Fruit fly (Drosophila melanogaster): ENCODE measurements around the gene Neu2.
A peak's percentile ranks its signal among the peaks of the same experiment; 100 is the strongest.

The Neu2 gene

dm6 chr3L:21479636-21480035 lies 10.8 kb downstream of the Neu2 start (continued):
- TF ChIP-seq CG1621 (tag; optimal IDR thresholded peaks at IDR 0.05), result peak; percentile 63
- peak; percentile 53 for TF ChIP-seq Blimp-1 (GFP tag; optimal IDR thresholded peaks at IDR 0.05)
- peak; percentile 67 for TF ChIP-seq Sox102F (GFP tag; optimal IDR thresholded peaks at IDR 0.05)
- peak; percentile 45 for TF ChIP-seq Smox (GFP tag; optimal IDR thresholded peaks at IDR 0.05)
- TF ChIP-seq lz (GFP tag; optimal IDR thresholded peaks at IDR 0.05), result peak; percentile 71
- peak; percentile 41 for TF ChIP-seq fd59A (GFP tag; optimal IDR thresholded peaks at IDR 0.05)
- peak; percentile 48 for TF ChIP-seq CG16779 (tag; optimal IDR thresholded peaks at IDR 0.05)
- peak; percentile 72 for TF ChIP-seq fd85E (GFP tag; optimal IDR thresholded peaks at IDR 0.05)

dm6 chr3L:21477866-21478265 lies 12.5 kb downstream of the Neu2 start:
- TF ChIP-seq Gug (GFP tag; IDR thresholded peaks at IDR 0.05) (no peak), fkh (GFP tag; optimal IDR thresholded peaks at IDR 0.05) (peak; percentile 23)

- peak; percentile 66 for TF ChIP-seq dsx (GFP tag; optimal IDR thresholded peaks at IDR 0.05; ENCODE audit: poor library complexity, severe bottlenecking)
- TF ChIP-seq CG11294 (GFP tag; IDR thresholded peaks at IDR 0.05), result no peak
- peak; percentile 75 for TF ChIP-seq fkh (GFP tag; optimal IDR thresholded peaks at IDR 0.05)
Observed at dm6 chr3L:21476429-21477006, 13.9 kb downstream of the Neu2 start, which contains the start of gene croc. TSS of gene croc (minus strand) at chr3L:21476479.

dm6 chr3L:21471895-21472294 lies 18.5 kb downstream of the Neu2 start:
- TF ChIP-seq fkh (GFP tag; optimal IDR thresholded peaks at IDR 0.05) (peak; percentile 1), esn (GFP tag; optimal IDR thresholded peaks at IDR 0.05) (no peak)

dm6 chr3L:21465261-21466112 lies 24.9 kb downstream of the Neu2 start:
- no peak for TF ChIP-seq Sox102F (GFP tag; optimal IDR thresholded peaks at IDR 0.05)
- TF ChIP-seq lz (GFP tag; optimal IDR thresholded peaks at IDR 0.05), result no peak
- no peak for TF ChIP-seq CG4318 (GFP tag; optimal IDR thresholded peaks at IDR 0.05)
- no peak for TF ChIP-seq svp (GFP tag)
- TF ChIP-seq CG6854 (GFP tag; optimal IDR thresholded peaks at IDR 0.05), result no peak
- TF ChIP-seq eg (GFP tag; IDR thresholded peaks at IDR 0.05), result no peak
- no peak for TF ChIP-seq CG6276 (GFP tag; optimal IDR thresholded peaks at IDR 0.05)
- no peak for TF ChIP-seq CG6792 (GFP tag; optimal IDR thresholded peaks at IDR 0.05)
- TF ChIP-seq Hr39 (GFP tag; optimal IDR thresholded peaks at IDR 0.05), result no peak
- no peak for TF ChIP-seq CG16779 (tag; optimal IDR thresholded peaks at IDR 0.05)
- TF ChIP-seq salr (GFP tag; optimal IDR thresholded peaks at IDR 0.05), result no peak
- TF ChIP-seq CG11902 (GFP tag; optimal IDR thresholded peaks at IDR 0.05), result no peak
- no peak for TF ChIP-seq CG8319 (GFP tag; optimal IDR thresholded peaks at IDR 0.05)
- no peak for TF ChIP-seq CG9139 (GFP tag; optimal IDR thresholded peaks at IDR 0.05)
- no peak for TF ChIP-seq CG1621 (tag; optimal IDR thresholded peaks at IDR 0.05)
- TF ChIP-seq Eip75B (GFP tag; optimal IDR thresholded peaks at IDR 0.05), result no peak
- TF ChIP-seq esn (GFP tag; optimal IDR thresholded peaks at IDR 0.05), result no peak
- TF ChIP-seq achi (GFP tag; optimal IDR thresholded peaks at IDR 0.05), result no peak
- TF ChIP-seq CG3919 (GFP tag; optimal IDR thresholded peaks at IDR 0.05), result no peak
- TF ChIP-seq fd85E (GFP tag; optimal IDR thresholded peaks at IDR 0.05), result no peak

dm6 chr3L:21464240-21464639 lies 26.1 kb downstream of the Neu2 start:
- TF ChIP-seq Met (GFP tag; optimal IDR thresholded peaks at IDR 0.05) (peak; percentile 29), fkh (GFP tag; optimal IDR thresholded peaks at IDR 0.05) (peak; percentile 71), achi (GFP tag; optimal IDR thresholded peaks at IDR 0.05) (no peak), Sox15 (GFP tag; optimal IDR thresholded peaks at IDR 0.05) (no peak), CG32006 (GFP tag; optimal IDR thresholded peaks at IDR 0.05) (no peak), Hr39 (GFP tag; optimal IDR thresholded peaks at IDR 0.05) (no peak), Sox14 (GFP tag; optimal IDR thresholded peaks at IDR 0.05) (no peak), CG3919 (GFP tag; optimal IDR thresholded peaks at IDR 0.05) (peak; percentile 50), OdsH (GFP tag; optimal IDR thresholded peaks at IDR 0.05) (no peak), CG4318 (GFP tag; optimal IDR thresholded peaks at IDR 0.05) (no peak), CG34406 (GFP tag; optimal IDR thresholded peaks at IDR 0.05) (peak; percentile 7), Eip93F (GFP tag; optimal IDR thresholded peaks at IDR 0.05) (no peak), topi (GFP tag; optimal IDR thresholded peaks at IDR 0.05) (peak; percentile 25), Smox (GFP tag; optimal IDR thresholded peaks at IDR 0.05) (no peak), svp (GFP tag) (peak; percentile 58), Hr4 (GFP tag; optimal IDR thresholded peaks at IDR 0.05) (no peak), spab (GFP tag; optimal IDR thresholded peaks at IDR 0.05) (no peak), Lpt (GFP tag; optimal IDR thresholded peaks at IDR 0.05) (no peak), salr (GFP tag; optimal IDR thresholded peaks at IDR 0.05) (no peak), CG10631 (GFP tag; optimal IDR thresholded peaks at IDR 0.05) (no peak), CG6854 (GFP tag; optimal IDR thresholded peaks at IDR 0.05) (no peak)

Measured in whole organism, prepupa.